Worm (Caenorhabditis elegans): ENCODE measurements around the gene lys-4.

Gene lys-4

ce11 chrIV:11593415-11594190 is 29.4 kb downstream of the lys-4 start, which contains the start of gene F40F11.3:
Gene F40F11.3 (minus strand): TSS chrIV:11594003.
- TF ChIP-seq gmeb-1 (tag; optimal IDR thresholded peaks at IDR 0.05) (peak; percentile 65), lsy-2 (tag; optimal IDR thresholded peaks at IDR 0.05) (peak; percentile 53 to 85), zag-1 (tag; optimal IDR thresholded peaks at IDR 0.05) (peak; percentile 79), sem-4 (tag; optimal IDR thresholded peaks at IDR 0.05) (peak; percentile 92), ama-1 (optimal IDR thresholded peaks at IDR 0.05) (no peak), nhr-21 (tag; optimal IDR thresholded peaks at IDR 0.05) (peak; percentile 77), sma-9 (GFP tag; optimal IDR thresholded peaks at IDR 0.05) (peak; percentile 93), sma-9 (tag; optimal IDR thresholded peaks at IDR 0.05) (no peak), crh-2 (tag; optimal IDR thresholded peaks at IDR 0.05) (peak; percentile 91), ztf-1 (GFP tag; conservative IDR thresholded peaks at IDR 0.05) (0 out of 2 replicates have a peak, but pooled peaks have one; percentile 16), nhr-23 (tag; optimal IDR thresholded peaks at IDR 0.05) (no peak), blmp-1 (tag; optimal IDR thresholded peaks at IDR 0.05; ENCODE audit: insufficient read depth) (peak; percentile 80), elt-3 (tag; optimal IDR thresholded peaks at IDR 0.05) (no peak), C34F6.9 (tag; optimal IDR thresholded peaks at IDR 0.05) (peak; percentile 88), unc-62 (GFP tag; optimal IDR thresholded peaks at IDR 0.05) (peak; percentile 16), unc-39 (tag; optimal IDR thresholded peaks at IDR 0.05) (peak; percentile 13), ceh-16 (tag; optimal IDR thresholded peaks at IDR 0.05) (peak; percentile 71), mbf-1 (tag; optimal IDR thresholded peaks at IDR 0.05) (no peak), lin-11 (tag; optimal IDR thresholded peaks at IDR 0.05) (peak; percentile 25), snpc-4 (tag; optimal IDR thresholded peaks at IDR 0.05) (peak; percentile 63), egl-27 (tag; optimal IDR thresholded peaks at IDR 0.05) (peak; percentile 51), F13H6.1 (tag; optimal IDR thresholded peaks at IDR 0.05) (peak; percentile 95), elt-1 (tag; optimal IDR thresholded peaks at IDR 0.05) (no peak), nhr-10 (tag; optimal IDR thresholded peaks at IDR 0.05) (peak; percentile 36), ztf-11 (tag; optimal IDR thresholded peaks at IDR 0.05) (no peak), ZK546.5 (tag; optimal IDR thresholded peaks at IDR 0.05) (no peak), nhr-6 (tag; optimal IDR thresholded peaks at IDR 0.05) (peak; percentile 93), lin-13 (GFP tag; optimal IDR thresholded peaks at IDR 0.05) (peak; percentile 67), unc-55 (GFP tag; optimal IDR thresholded peaks at IDR 0.05) (peak; percentile 84), nhr-77 (tag; optimal IDR thresholded peaks at IDR 0.05) (no peak), peb-1 (tag; optimal IDR thresholded peaks at IDR 0.05) (no peak), mab-5 (tag; optimal IDR thresholded peaks at IDR 0.05) (peak; percentile 53), fos-1 (tag; optimal IDR thresholded peaks at IDR 0.05) (peak; percentile 88), sma-3 (GFP tag; optimal IDR thresholded peaks at IDR 0.05) (peak; percentile 75), ceh-82 (tag; optimal IDR thresholded peaks at IDR 0.05) (no peak), ztf-4 (tag; optimal IDR thresholded peaks at IDR 0.05) (peak; percentile 94), nhr-25 (tag; optimal IDR thresholded peaks at IDR 0.05) (peak; percentile 85), skn-1 (tag; optimal IDR thresholded peaks at IDR 0.05) (peak; percentile 76), nhr-129 (tag; optimal IDR thresholded peaks at IDR 0.05) (peak; percentile 98), mdl-1 (tag; optimal IDR thresholded peaks at IDR 0.05) (peak; percentile 23 to 80), alr-1 (tag; optimal IDR thresholded peaks at IDR 0.05) (peak; percentile 72), R02D3.7 (tag; optimal IDR thresholded peaks at IDR 0.05) (peak; percentile 6)

DNA sequence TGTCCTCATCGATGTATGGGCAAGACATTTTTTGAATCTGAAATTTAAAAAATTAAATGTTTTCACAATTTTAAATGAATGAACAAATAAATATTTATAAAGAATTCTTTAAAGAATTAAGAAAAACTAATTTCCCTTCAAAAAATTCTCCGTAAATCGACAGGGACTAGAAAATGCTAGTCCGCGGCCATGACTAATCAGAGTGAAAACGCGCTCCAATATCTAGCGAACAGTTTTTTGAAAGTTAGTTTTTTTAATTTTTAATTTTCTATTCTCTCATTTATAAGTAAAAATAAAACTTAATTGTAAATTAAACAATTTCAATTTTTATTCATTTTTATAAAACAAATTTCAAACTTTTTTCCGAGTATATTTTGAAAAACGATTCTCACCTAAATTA is 30.2 kb downstream of the lys-4 start:
- TF ChIP-seq nhr-6 (tag; optimal IDR thresholded peaks at IDR 0.05) (no peak), nhr-129 (tag; optimal IDR thresholded peaks at IDR 0.05) (no peak), sma-3 (GFP tag; optimal IDR thresholded peaks at IDR 0.05) (no peak), nhr-11 (tag; optimal IDR thresholded peaks at IDR 0.05) (no peak), lsy-2 (tag; optimal IDR thresholded peaks at IDR 0.05) (peak in 1 of 2 experiments; percentile 65), ztf-1 (GFP tag; conservative IDR thresholded peaks at IDR 0.05) (no peak), ama-1 (optimal IDR thresholded peaks at IDR 0.05) (no peak), gmeb-1 (tag; optimal IDR thresholded peaks at IDR 0.05) (peak; percentile 7), ztf-4 (tag; optimal IDR thresholded peaks at IDR 0.05) (no peak), peb-1 (tag; optimal IDR thresholded peaks at IDR 0.05) (no peak), mbf-1 (tag; optimal IDR thresholded peaks at IDR 0.05) (no peak), nhr-237 (tag; optimal IDR thresholded peaks at IDR 0.05) (no peak), mdl-1 (tag; optimal IDR thresholded peaks at IDR 0.05) (no peak), skn-1 (tag; optimal IDR thresholded peaks at IDR 0.05) (no peak), nhr-77 (tag; optimal IDR thresholded peaks at IDR 0.05) (no peak), nhr-21 (tag; optimal IDR thresholded peaks at IDR 0.05) (no peak), nhr-25 (tag; optimal IDR thresholded peaks at IDR 0.05) (no peak), blmp-1 (tag; optimal IDR thresholded peaks at IDR 0.05; ENCODE audit: insufficient read depth) (no peak), lin-39 (tag; optimal IDR thresholded peaks at IDR 0.05) (no peak), fos-1 (tag; optimal IDR thresholded peaks at IDR 0.05) (peak; percentile 53), lin-11 (tag; optimal IDR thresholded peaks at IDR 0.05) (no peak), ceh-16 (tag; optimal IDR thresholded peaks at IDR 0.05) (no peak), ztf-11 (tag; optimal IDR thresholded peaks at IDR 0.05) (no peak), egl-27 (tag; optimal IDR thresholded peaks at IDR 0.05) (no peak), nhr-23 (tag; optimal IDR thresholded peaks at IDR 0.05) (no peak), mab-5 (tag; optimal IDR thresholded peaks at IDR 0.05) (no peak), sem-4 (tag; optimal IDR thresholded peaks at IDR 0.05) (no peak), C34F6.9 (tag; optimal IDR thresholded peaks at IDR 0.05) (peak; percentile 51), zag-1 (tag; optimal IDR thresholded peaks at IDR 0.05) (no peak), crh-2 (tag; optimal IDR thresholded peaks at IDR 0.05) (peak; percentile 27), elt-3 (tag; optimal IDR thresholded peaks at IDR 0.05) (no peak), unc-55 (GFP tag; optimal IDR thresholded peaks at IDR 0.05) (peak; percentile 79), R02D3.7 (tag; optimal IDR thresholded peaks at IDR 0.05) (no peak), dmd-4 (tag; optimal IDR thresholded peaks at IDR 0.05) (no peak), snpc-4 (tag; optimal IDR thresholded peaks at IDR 0.05) (no peak), unc-62 (GFP tag; optimal IDR thresholded peaks at IDR 0.05) (no peak), nhr-10 (tag; optimal IDR thresholded peaks at IDR 0.05) (no peak)

All from whole organism, L2 larva.